Worm (Caenorhabditis elegans) whole organism, L1 larva: ENCODE data around the gene hlh-4.

Source experiments
- aly-2 ChIP-seq: fragments of 150-350 bp; optimal IDR thresholded peaks from 2 replicates; lab custom pipeline; 2014; ENCODE audit warnings: missing biosample characterization, missing genetic modification characterization
- lin-14 ChIP-seq: fragments of 200-800 bp; sonication (Bioruptor generic); optimal IDR thresholded peaks from 2 replicates; lab custom pipeline; 2018; ENCODE audit warnings: mild to moderate bottlenecking, missing genetic modification characterization, moderate library complexity, missing compliant biosample characterization
- mep-1 ChIP-seq: fragments of 150-350 bp; optimal IDR thresholded peaks from 2 replicates; lab custom pipeline; 2014; ENCODE audit warnings: missing biosample characterization, missing genetic modification characterization
- snpc-4 ChIP-seq: fragments of 150-350 bp; optimal IDR thresholded peaks from 2 replicates; lab custom pipeline; 2014; ENCODE audit warnings: missing biosample characterization, missing genetic modification characterization
- unc-62 ChIP-seq: fragments of 150-350 bp; optimal IDR thresholded peaks from 2 replicates; lab custom pipeline; 2014; ENCODE audit warnings: missing biosample characterization, missing genetic modification reagents, missing genetic modification characterization

DNA sequence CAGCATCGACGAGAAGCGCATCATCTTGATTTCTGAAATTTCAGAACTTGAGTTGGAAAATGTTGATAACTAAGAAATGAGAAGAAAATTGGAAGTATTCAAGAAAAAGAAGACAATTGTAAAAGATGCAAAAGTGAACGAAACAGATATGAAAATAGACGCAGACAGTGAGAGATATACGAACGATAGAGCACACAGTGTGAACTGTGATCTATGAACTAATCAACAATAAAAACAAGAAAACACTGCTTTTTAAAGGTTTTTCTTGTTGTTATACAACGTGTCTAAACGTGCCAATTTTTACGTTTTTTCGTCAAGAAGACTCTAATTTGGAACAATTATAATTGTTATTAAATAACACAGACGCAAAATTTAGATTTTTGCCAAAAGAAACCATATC is 14.0 kb upstream of the hlh-4 start, which contains the start of gene ech-6:
- no peak for TF ChIP-seq unc-62
- no peak for TF ChIP-seq lin-14
- no peak for TF ChIP-seq mep-1
- no peak for TF ChIP-seq aly-2 (tag; lab: Kevin White, UChicago)
- no peak for TF ChIP-seq snpc-4 (tag; lab: Kevin White, UChicago)
